Worm (Caenorhabditis elegans) whole organism, L4 larva: ENCODE data around the gene wago-4.

Source experiments
- F26F4.8 ChIP-seq: fragments of 200-800 bp; sonication (Bioruptor generic); conservative IDR thresholded peaks from 2 replicates; pipeline ENCODE4 v1.3.6; 2022; ENCODE audit warnings: missing genetic modification characterization, missing compliant biosample characterization
- T20F7.1 ChIP-seq: fragments of 200-800 bp; sonication (Bioruptor generic); optimal IDR thresholded peaks from 2 replicates; lab custom pipeline; 2018; ENCODE audit warnings: mild to moderate bottlenecking, missing genetic modification characterization, missing compliant biosample characterization
- T26A8.4 ChIP-seq: fragments of 200-800 bp; sonication (Bioruptor generic); IDR thresholded peaks from 2 replicates; pipeline ENCODE4 v1.3.6; 2022; ENCODE audit warnings: missing genetic modification characterization, missing compliant biosample characterization
- Y48G9A.11 ChIP-seq: fragments of 200-800 bp; sonication (Bioruptor generic); IDR thresholded peaks from 2 replicates; pipeline ENCODE4 v1.3.6; 2022; ENCODE audit warnings: missing genetic modification reagents, missing genetic modification characterization, missing compliant biosample characterization
- ZK337.2 ChIP-seq: fragments of 200-800 bp; sonication (Bioruptor generic); IDR thresholded peaks from 2 replicates; pipeline ENCODE4 v1.3.6; 2022; ENCODE audit warnings: missing genetic modification reagents, missing genetic modification characterization, missing compliant biosample characterization
- aha-1 ChIP-seq: fragments of 150-350 bp; peaks from one replicate; lab custom pipeline; 2014; ENCODE audit warnings: missing biosample characterization, missing genetic modification characterization
- arid-1 ChIP-seq: fragments of 200-800 bp; sonication (Bioruptor generic); conservative IDR thresholded peaks from 2 replicates; pipeline ENCODE4 v1.3.6; 2022; ENCODE audit warnings: missing genetic modification reagents, missing genetic modification characterization, missing compliant biosample characterization
- attf-4 ChIP-seq: sonication (generic microtip); optimal IDR thresholded peaks from 3 replicates; lab custom pipeline; 2017; ENCODE audit warnings: missing biosample characterization, missing genetic modification characterization
- ceh-20 ChIP-seq: fragments of 200-800 bp; sonication (Bioruptor generic); IDR thresholded peaks from 2 replicates; pipeline ENCODE4 v1.3.6; 2022; ENCODE audit warnings: missing genetic modification reagents, missing genetic modification characterization, missing compliant biosample characterization
- cey-2 ChIP-seq: sonication (generic microtip); optimal IDR thresholded peaks from 3 replicates; lab custom pipeline; 2017; ENCODE audit warnings: missing genetic modification characterization, mild to moderate bottlenecking, missing compliant biosample characterization, antibody characterized with exemption, borderline replicate concordance; ENCODE audit not compliant: insufficient read depth
- daf-16 ChIP-seq, 3 experiments: sonication (generic microtip); optimal IDR thresholded peaks; 2 replicates each; lab custom pipeline; 2016 to 2017; ENCODE audit warnings: missing genetic modification characterization in 3 of 3, missing genetic modification reagents in 3 of 3, mild to moderate bottlenecking in 2 of 3, missing compliant biosample characterization in 2 of 3, missing biosample characterization in 1 of 3, moderate library complexity in 1 of 3
- dmd-6 ChIP-seq: fragments of 200-800 bp; sonication (Bioruptor generic); IDR thresholded peaks from 2 replicates; pipeline ENCODE4 v1.3.6; 2022; ENCODE audit warnings: missing genetic modification reagents, missing genetic modification characterization, missing compliant biosample characterization
- dmd-9 ChIP-seq: fragments of 200-800 bp; sonication (Bioruptor generic); IDR thresholded peaks from 2 replicates; pipeline ENCODE4 v1.3.6; 2022; ENCODE audit warnings: missing genetic modification reagents, missing genetic modification characterization, missing compliant biosample characterization
- dve-1 ChIP-seq: sonication (generic microtip); optimal IDR thresholded peaks from 2 replicates; lab custom pipeline; 2017; ENCODE audit warnings: antibody characterized with exemption, mild to moderate bottlenecking, missing genetic modification characterization, missing compliant biosample characterization; ENCODE audit not compliant: insufficient read depth
- egl-43 ChIP-seq: fragments of 200-800 bp; sonication (Bioruptor generic); IDR thresholded peaks from 2 replicates; pipeline ENCODE4 v1.3.6; 2022; ENCODE audit warnings: missing genetic modification reagents, missing genetic modification characterization, missing compliant biosample characterization
- fos-1 ChIP-seq: fragments of 150-350 bp; optimal IDR thresholded peaks from 2 replicates; lab custom pipeline; 2014; ENCODE audit warnings: missing biosample characterization, missing genetic modification characterization
- lin-13 ChIP-seq: fragments of 150-350 bp; optimal IDR thresholded peaks from 2 replicates; lab custom pipeline; 2014; ENCODE audit warnings: missing biosample characterization, missing genetic modification reagents, missing genetic modification characterization
- lin-38 ChIP-seq: fragments of 200-800 bp; sonication (Bioruptor generic); IDR thresholded peaks from 2 replicates; pipeline ENCODE4 v1.3.6; 2022; ENCODE audit warnings: missing genetic modification reagents, missing genetic modification characterization, missing compliant biosample characterization
- lin-39 ChIP-seq: fragments of 150-350 bp; optimal IDR thresholded peaks from 2 replicates; lab custom pipeline; 2014; ENCODE audit warnings: missing biosample characterization, missing genetic modification reagents, missing genetic modification characterization
- lsy-2 ChIP-seq, 2 experiments: fragments of 150-350 bp in 1 of 2; sonication (generic microtip) in 1 of 2; optimal IDR thresholded peaks; 2 replicates each; lab custom pipeline; 2014 to 2017; ENCODE audit warnings: missing biosample characterization in 2 of 2, missing genetic modification characterization in 2 of 2
- nhr-102 ChIP-seq: sonication (generic microtip); optimal IDR thresholded peaks from 2 replicates; lab custom pipeline; 2016; ENCODE audit warnings: mild to moderate bottlenecking, missing genetic modification characterization, moderate library complexity, missing compliant biosample characterization
- nhr-25 ChIP-seq: sonication (generic microtip); optimal IDR thresholded peaks from 2 replicates; lab custom pipeline; 2017; ENCODE audit warnings: missing genetic modification characterization, mild to moderate bottlenecking, missing compliant biosample characterization, antibody characterized with exemption, moderate library complexity, borderline replicate concordance; ENCODE audit not compliant: insufficient read depth
- nhr-28 ChIP-seq: fragments of 150-350 bp; optimal IDR thresholded peaks from 2 replicates; lab custom pipeline; 2014; ENCODE audit warnings: missing biosample characterization, missing genetic modification characterization
- nhr-48 ChIP-seq: sonication (generic microtip); optimal IDR thresholded peaks from 2 replicates; lab custom pipeline; 2016; ENCODE audit warnings: mild to moderate bottlenecking, missing genetic modification characterization, missing compliant biosample characterization
- nhr-6 ChIP-seq: fragments of 150-350 bp; optimal IDR thresholded peaks from 2 replicates; lab custom pipeline; 2014; ENCODE audit warnings: missing biosample characterization, missing genetic modification characterization
- nhr-77 ChIP-seq: fragments of 150-350 bp; optimal IDR thresholded peaks from 2 replicates; lab custom pipeline; 2014; ENCODE audit warnings: missing biosample characterization, missing genetic modification characterization
- sdz-12 ChIP-seq: fragments of 200-800 bp; sonication (Bioruptor generic); optimal IDR thresholded peaks from 2 replicates; lab custom pipeline; 2018; ENCODE audit warnings: mild to moderate bottlenecking, missing genetic modification characterization, missing compliant biosample characterization
- skn-1 ChIP-seq: fragments of 150-350 bp; optimal IDR thresholded peaks from 2 replicates; lab custom pipeline; 2014; ENCODE audit warnings: missing biosample characterization, missing genetic modification characterization
- spr-3 ChIP-seq: fragments of 200-800 bp; sonication (Bioruptor generic); optimal IDR thresholded peaks from 2 replicates; lab custom pipeline; 2018; ENCODE audit warnings: mild to moderate bottlenecking, missing genetic modification characterization, missing compliant biosample characterization
- unc-62 ChIP-seq, 3 experiments: fragments of 150-350 bp in 1 of 3; sonication (generic microtip); optimal IDR thresholded peaks in 2 of 3; peaks in 1 of 3; 1 replicate in 1 of 3; 2 replicates in 2 of 3; lab custom pipeline; 2014 to 2017; ENCODE audit warnings: missing biosample characterization in 3 of 3, missing genetic modification characterization in 3 of 3, missing genetic modification reagents in 3 of 3, missing genotype in 1 of 3
- zfp-3 ChIP-seq: fragments of 200-800 bp; sonication (Bioruptor generic); conservative IDR thresholded peaks from 2 replicates; pipeline ENCODE4 v1.3.6; 2022; ENCODE audit warnings: missing genetic modification reagents, missing genetic modification characterization, missing compliant biosample characterization
- zip-2 ChIP-seq: fragments of 150-350 bp; optimal IDR thresholded peaks from 2 replicates; lab custom pipeline; 2014; ENCODE audit warnings: missing biosample characterization, missing genetic modification characterization
- ztf-11 ChIP-seq: fragments of 150-350 bp; optimal IDR thresholded peaks from 2 replicates; lab custom pipeline; 2014; ENCODE audit warnings: missing biosample characterization, missing genetic modification characterization
- ztf-7 ChIP-seq: fragments of 150-350 bp; optimal IDR thresholded peaks from 2 replicates; lab custom pipeline; 2014; ENCODE audit warnings: missing biosample characterization, missing genetic modification characterization

The wago-4 gene

ce11 chrII:12914514-12915075, 4.8 kb upstream of the wago-4 start, which contains the start of gene F35C5.12 (continued):
- TF ChIP-seq T20F7.1 (GFP tag; lab: Kevin White, UChicago) (no peak), spr-3 (GFP tag; lab: Kevin White, UChicago) (no peak), nhr-77 (tag; lab: Kevin White, UChicago) (no peak), nhr-48 (tag; lab: Kevin White, UChicago) (no peak), fos-1 (no peak)

- TF ChIP-seq ztf-7 (tag; lab: Kevin White, UChicago): no peak
- TF ChIP-seq nhr-25 (tag; lab: Kevin White, UChicago): no peak
- no peak for TF ChIP-seq egl-43 (GFP tag; lab: Robert Waterston, UW)
- TF ChIP-seq nhr-6 (tag; lab: Kevin White, UChicago): no peak
- no peak for TF ChIP-seq zfp-3 (GFP tag; lab: Robert Waterston, UW)
- TF ChIP-seq lin-39 (tag; lab: Kevin White, UChicago): no peak
- peak in 1 of 2 experiments; percentile 98 for TF ChIP-seq unc-62 (GFP tag; optimal IDR thresholded peaks at IDR 0.05 in 1 of 2; lab: Kevin White, UChicago)
- TF ChIP-seq unc-62 (tag; optimal IDR thresholded peaks at IDR 0.05; lab: Kevin White, UChicago): no peak
- no peak for TF ChIP-seq ceh-20 (GFP tag; lab: Robert Waterston, UW)
Measured at ce11 chrII:12921478-12921877, 2.1 kb downstream of the wago-4 start.

ce11 chrII:12923225-12923624, 3.9 kb downstream of the wago-4 start:
- TF ChIP-seq arid-1 (GFP tag; lab: Robert Waterston, UW) (peak; percentile 67; the same call in 1 of the 2 replicates), ztf-11 (tag; lab: Kevin White, UChicago) (no peak), lin-38 (GFP tag; lab: Robert Waterston, UW) (peak; percentile 61), Y48G9A.11 (GFP tag; lab: Robert Waterston, UW) (peak; percentile 86), egl-43 (GFP tag; lab: Robert Waterston, UW) (no peak), lin-13 (GFP tag; lab: Kevin White, UChicago) (no peak)

- TF ChIP-seq daf-16 (GFP tag; optimal IDR thresholded peaks at IDR 0.05; lab: Kevin White, UChicago) (no peak), daf-16 (tag; optimal IDR thresholded peaks at IDR 0.05; lab: Kevin White, UChicago) (no peak), dve-1 (tag; lab: Kevin White, UChicago) (no peak), sdz-12 (GFP tag; lab: Kevin White, UChicago) (no peak), spr-3 (GFP tag; lab: Kevin White, UChicago) (no peak), zip-2 (tag; lab: Kevin White, UChicago) (no peak), ZK337.2 (GFP tag; lab: Robert Waterston, UW) (no peak), cey-2 (tag; lab: Kevin White, UChicago) (no peak), nhr-102 (tag; lab: Kevin White, UChicago) (no peak), lin-39 (tag; lab: Kevin White, UChicago) (no peak), fos-1 (no peak), F26F4.8 (GFP tag; lab: Robert Waterston, UW) (no peak), nhr-28 (no peak), T26A8.4 (GFP tag; lab: Robert Waterston, UW) (no peak), attf-4 (no peak), dmd-9 (no peak), aha-1 (no peak), nhr-6 (tag; lab: Kevin White, UChicago) (no peak)
Measured at ce11 chrII:12925551-12925950, 6.2 kb downstream of the wago-4 start, which contains the start of gene F58G1.8. Gene F58G1.8 (minus strand): TSS chrII:12925651.

ce11 chrII:12928241-12928640, 8.9 kb downstream of the wago-4 start, which contains the start of gene F58G1.3:
Gene F58G1.3 (minus strand): TSS chrII:12928341.
- no peak for TF ChIP-seq dmd-6 (GFP tag; lab: Robert Waterston, UW)
- TF ChIP-seq skn-1 (tag; lab: Kevin White, UChicago): no peak
- TF ChIP-seq lsy-2 (tag; optimal IDR thresholded peaks at IDR 0.05; lab: Kevin White, UChicago): no peak
- no peak for TF ChIP-seq dve-1 (tag; lab: Kevin White, UChicago)
- TF ChIP-seq ZK337.2 (GFP tag; lab: Robert Waterston, UW): no peak
- TF ChIP-seq, all 104 proteins: peak for 0
